Worm (Caenorhabditis elegans) whole organism, L4 larva: ENCODE results near the gene nhr-226.

Experiments used
- F44E2.7 ChIP-seq: fragments of 200-800 bp; sonication (Bioruptor generic); IDR thresholded peaks from 2 replicates; pipeline ENCODE4 v2.1.2; 2022; ENCODE audit warnings: missing genetic modification characterization, missing compliant biosample characterization
- ama-1 ChIP-seq: fragments of 150-350 bp; optimal IDR thresholded peaks from 2 replicates; lab custom pipeline; 2014; ENCODE audit warnings: inconsistent platforms, mixed read lengths
- ceh-32 ChIP-seq: sonication (generic microtip); optimal IDR thresholded peaks from 2 replicates; lab custom pipeline; 2016; ENCODE audit warnings: mild to moderate bottlenecking, missing genetic modification characterization, missing compliant biosample characterization; ENCODE audit not compliant: poor library complexity
- daf-12 ChIP-seq: fragments of 150-350 bp; optimal IDR thresholded peaks from 2 replicates; lab custom pipeline; 2014; ENCODE audit warnings: missing biosample characterization, missing genetic modification reagents, missing genetic modification characterization
- daf-16 ChIP-seq, 3 experiments: sonication (generic microtip); optimal IDR thresholded peaks; 2 replicates each; lab custom pipeline; 2016 to 2017; ENCODE audit warnings: missing genetic modification characterization in 3 of 3, missing genetic modification reagents in 3 of 3, mild to moderate bottlenecking in 2 of 3, missing compliant biosample characterization in 2 of 3, missing biosample characterization in 1 of 3, moderate library complexity in 1 of 3
- dmd-6 ChIP-seq: fragments of 200-800 bp; sonication (Bioruptor generic); IDR thresholded peaks from 2 replicates; pipeline ENCODE4 v1.3.6; 2022; ENCODE audit warnings: missing genetic modification reagents, missing genetic modification characterization, missing compliant biosample characterization
- dmd-8 ChIP-seq: fragments of 200-800 bp; sonication (Bioruptor generic); IDR thresholded peaks from 2 replicates; pipeline ENCODE4 v1.3.6; 2022; ENCODE audit warnings: missing genetic modification characterization, missing compliant biosample characterization
- dpl-1 ChIP-seq: fragments of 150-350 bp; optimal IDR thresholded peaks from 2 replicates; lab custom pipeline; 2014; ENCODE audit warnings: missing biosample characterization, missing genetic modification reagents, missing genetic modification characterization
- egl-43 ChIP-seq: fragments of 200-800 bp; sonication (Bioruptor generic); IDR thresholded peaks from 2 replicates; pipeline ENCODE4 v1.3.6; 2022; ENCODE audit warnings: missing genetic modification reagents, missing genetic modification characterization, missing compliant biosample characterization
- hlh-30 ChIP-seq: sonication (generic microtip); optimal IDR thresholded peaks from 2 replicates; lab custom pipeline; 2017; ENCODE audit warnings: antibody characterized with exemption, mild to moderate bottlenecking, missing genetic modification characterization, missing compliant biosample characterization; ENCODE audit not compliant: insufficient read depth
- lim-7 ChIP-seq: fragments of 200-800 bp; sonication (Bioruptor generic); IDR thresholded peaks from 2 replicates; pipeline ENCODE4 v1.3.6; 2022; ENCODE audit warnings: missing genetic modification characterization, missing compliant biosample characterization
- lin-1 ChIP-seq: fragments of 200-800 bp; sonication (Bioruptor generic); IDR thresholded peaks from 2 replicates; pipeline ENCODE4 v1.3.6; 2022; ENCODE audit warnings: missing genetic modification reagents, missing genetic modification characterization, missing compliant biosample characterization
- lin-13 ChIP-seq: fragments of 150-350 bp; optimal IDR thresholded peaks from 2 replicates; lab custom pipeline; 2014; ENCODE audit warnings: missing biosample characterization, missing genetic modification reagents, missing genetic modification characterization
- lin-15B ChIP-seq: fragments of 150-350 bp; sonication (generic microtip); optimal IDR thresholded peaks from 3 replicates; lab custom pipeline; 2014; ENCODE audit warnings: missing biosample characterization, missing genetic modification characterization
- madf-9 ChIP-seq: fragments of 200-800 bp; sonication (Bioruptor generic); conservative IDR thresholded peaks from 2 replicates; pipeline ENCODE4 v1.3.6; 2022; ENCODE audit warnings: missing genetic modification reagents, missing genetic modification characterization, missing compliant biosample characterization
- nhr-10 ChIP-seq: fragments of 150-350 bp; optimal IDR thresholded peaks from 2 replicates; lab custom pipeline; 2014; ENCODE audit warnings: missing biosample characterization, missing genetic modification characterization
- nhr-25 ChIP-seq: sonication (generic microtip); optimal IDR thresholded peaks from 2 replicates; lab custom pipeline; 2017; ENCODE audit warnings: missing genetic modification characterization, mild to moderate bottlenecking, missing compliant biosample characterization, antibody characterized with exemption, moderate library complexity, borderline replicate concordance; ENCODE audit not compliant: insufficient read depth
- pha-4 ChIP-seq, 2 experiments: fragments of 150-350 bp in 1 of 2; fragments of 200-800 bp in 1 of 2; sonication (Bioruptor generic) in 1 of 2; IDR thresholded peaks in 1 of 2; optimal IDR thresholded peaks in 1 of 2; 2 replicates each; pipeline versions ENCODE4 v1.3.6 to Lab custom; 2014 to 2022; ENCODE audit warnings: missing genetic modification characterization in 2 of 2, missing genetic modification reagents in 2 of 2, missing biosample characterization in 1 of 2, missing compliant biosample characterization in 1 of 2
- php-3 ChIP-seq: fragments of 200-800 bp; sonication (Bioruptor generic); IDR thresholded peaks from 2 replicates; pipeline ENCODE4 v1.3.6; 2022; ENCODE audit warnings: missing genetic modification reagents, missing genetic modification characterization, missing compliant biosample characterization
- saeg-2 ChIP-seq: fragments of 200-800 bp; sonication (Bioruptor generic); IDR thresholded peaks from 2 replicates; pipeline ENCODE4 v1.3.6; 2022; ENCODE audit warnings: missing genetic modification reagents, missing genetic modification characterization, missing compliant biosample characterization
- set-16 ChIP-seq: fragments of 200-800 bp; sonication (Bioruptor generic); IDR thresholded peaks from 2 replicates; pipeline ENCODE4 v1.3.6; 2022; ENCODE audit warnings: missing genetic modification reagents, missing genetic modification characterization, missing compliant biosample characterization
- skn-1 ChIP-seq: fragments of 150-350 bp; optimal IDR thresholded peaks from 2 replicates; lab custom pipeline; 2014; ENCODE audit warnings: missing biosample characterization, missing genetic modification characterization
- vab-7 ChIP-seq: fragments of 200-800 bp; sonication (Bioruptor generic); IDR thresholded peaks from 2 replicates; pipeline ENCODE4 v1.3.6; 2022; ENCODE audit warnings: missing genetic modification reagents, missing genetic modification characterization, missing compliant biosample characterization
- zfp-2 ChIP-seq: sonication (generic microtip); optimal IDR thresholded peaks from 2 replicates; lab custom pipeline; 2016; ENCODE audit warnings: mild to moderate bottlenecking, missing genetic modification characterization, missing compliant biosample characterization

nhr-226 gene

ce11 chrV:2338538-2338937 is 43.9 kb downstream of the nhr-226 start, which contains the start of gene irld-29:
irld-29 (minus strand) TSS chrV:2338638.
- TF ChIP-seq daf-12 (tag; lab: Kevin White, UChicago), result no peak

ce11 chrV:2341285-2341684 is 46.6 kb downstream of the nhr-226 start, which contains the start of gene irld-30:
irld-30 (minus strand) TSS chrV:2341385.
- TF ChIP-seq lin-13 (GFP tag; lab: Kevin White, UChicago), result no peak
- TF ChIP-seq lim-7, result no peak
- no peak for TF ChIP-seq nhr-10 (tag; lab: Kevin White, UChicago)
- TF ChIP-seq hlh-30 (tag; lab: Kevin White, UChicago), result no peak
- no peak for TF ChIP-seq lin-1
- TF ChIP-seq madf-9 (GFP tag; lab: Robert Waterston, UW), result no peak
- TF ChIP-seq nhr-25, result no peak
- TF ChIP-seq ama-1 (lab: Kevin White, UChicago), result no peak
- no peak for TF ChIP-seq zfp-2
- no peak for TF ChIP-seq dpl-1 (GFP tag; lab: Kevin White, UChicago)
- no peak for TF ChIP-seq lin-15B (tag; lab: Kevin White, UChicago)
- TF ChIP-seq saeg-2 (GFP tag; lab: Robert Waterston, UW), result no peak
- TF ChIP-seq daf-16 (GFP tag; optimal IDR thresholded peaks at IDR 0.05; lab: Kevin White, UChicago), result no peak
- no peak for TF ChIP-seq daf-16 (tag; optimal IDR thresholded peaks at IDR 0.05; lab: Kevin White, UChicago)
- TF ChIP-seq dmd-8 (GFP tag; lab: Robert Waterston, UW), result no peak
- TF ChIP-seq dmd-6 (GFP tag; lab: Robert Waterston, UW), result no peak
- TF ChIP-seq pha-4 (GFP tag; IDR thresholded peaks at IDR 0.05; lab: Robert Waterston, UW), result no peak
- TF ChIP-seq pha-4 (tag; optimal IDR thresholded peaks at IDR 0.05; lab: Kevin White, UChicago), result no peak
- no peak for TF ChIP-seq ceh-32 (tag; lab: Kevin White, UChicago)
- TF ChIP-seq set-16 (GFP tag; lab: Robert Waterston, UW), result no peak

ce11 chrV:2342083-2342482 is 47.4 kb downstream of the nhr-226 start:
- TF ChIP-seq dmd-8 (GFP tag; lab: Robert Waterston, UW) (0 out of 2 replicates have a peak, but pooled peaks have one; percentile 32), egl-43 (GFP tag; lab: Robert Waterston, UW) (peak; percentile 60; the same call in 1 of the 2 replicates), skn-1 (tag; lab: Kevin White, UChicago) (no peak), php-3 (GFP tag; lab: Robert Waterston, UW) (no peak), set-16 (GFP tag; lab: Robert Waterston, UW) (peak; percentile 69; the same call in 1 of the 2 replicates)

- TF ChIP-seq set-16 (GFP tag; lab: Robert Waterston, UW) (peak; percentile 93), F44E2.7 (GFP tag; lab: Robert Waterston, UW) (no peak), vab-7 (GFP tag; lab: Robert Waterston, UW) (no peak)
Measured at ce11 chrV:2343572-2343971, 48.9 kb downstream of the nhr-226 start.
